Fruit fly (Drosophila melanogaster) whole organism, prepupa: ENCODE results near the gene CG10646.

Source experiments
- CG10669 ChIP-seq: fragments of 200-800 bp; sonication (Bioruptor generic); optimal IDR thresholded peaks from 3 replicates; lab custom pipeline; 2018; ENCODE audit warnings: missing biosample characterization, mild to moderate bottlenecking, missing genetic modification characterization, moderate library complexity
- CG11294 ChIP-seq: fragments of 200-800 bp; sonication (Bioruptor generic); IDR thresholded peaks from 2 replicates; pipeline ENCODE4 v1.3.6; 2022; ENCODE audit warnings: missing biosample characterization, missing genetic modification characterization
- CG11762 ChIP-seq: fragments of 200-800 bp; sonication (Bioruptor generic); optimal IDR thresholded peaks from 3 replicates; lab custom pipeline; 2016; ENCODE audit warnings: missing biosample characterization, missing genetic modification characterization; ENCODE audit not compliant: insufficient read depth
- CG11902 ChIP-seq: fragments of 200-800 bp; sonication (Bioruptor generic); optimal IDR thresholded peaks from 3 replicates; lab custom pipeline; 2016; ENCODE audit warnings: missing biosample characterization, missing genetic modification characterization
- CG1621 ChIP-seq: fragments of 200-800 bp; sonication (Bioruptor generic); optimal IDR thresholded peaks from 3 replicates; lab custom pipeline; 2018; ENCODE audit warnings: missing biosample characterization, mild to moderate bottlenecking, missing genetic modification characterization
- CG16779 ChIP-seq: fragments of 200-800 bp; sonication (Bioruptor generic); optimal IDR thresholded peaks from 3 replicates; lab custom pipeline; 2017; ENCODE audit warnings: missing biosample characterization, mild to moderate bottlenecking, missing genetic modification characterization
- CG31627 ChIP-seq: fragments of 200-800 bp; sonication (Bioruptor generic); optimal IDR thresholded peaks from 3 replicates; lab custom pipeline; 2016; ENCODE audit warnings: missing biosample characterization, missing genetic modification characterization
- CG34406 ChIP-seq: fragments of 200-800 bp; sonication (Bioruptor generic); optimal IDR thresholded peaks from 3 replicates; lab custom pipeline; 2016; ENCODE audit warnings: missing biosample characterization, missing genetic modification characterization
- CG3919 ChIP-seq: fragments of 200-800 bp; sonication (Bioruptor generic); optimal IDR thresholded peaks from 3 replicates; lab custom pipeline; 2016; ENCODE audit warnings: missing biosample characterization, missing genetic modification characterization
- CG6276 ChIP-seq: fragments of 200-800 bp; sonication (Bioruptor generic); optimal IDR thresholded peaks from 2 replicates; lab custom pipeline; 2017; ENCODE audit warnings: missing biosample characterization, mild to moderate bottlenecking, missing genetic modification characterization
- CG6808 ChIP-seq: fragments of 200-800 bp; sonication (Bioruptor generic); optimal IDR thresholded peaks from 3 replicates; lab custom pipeline; 2017; ENCODE audit warnings: missing biosample characterization, missing genetic modification characterization, mild to moderate bottlenecking, moderate library complexity, missing genetic modification reagents
- CG6854 ChIP-seq: fragments of 200-800 bp; sonication (Bioruptor generic); optimal IDR thresholded peaks from 2 replicates; lab custom pipeline; 2017; ENCODE audit warnings: missing biosample characterization, mild to moderate bottlenecking, missing genetic modification characterization
- CG7368 ChIP-seq: fragments of 200-800 bp; sonication (Bioruptor generic); optimal IDR thresholded peaks from 3 replicates; lab custom pipeline; 2016; ENCODE audit warnings: missing biosample characterization, missing genetic modification characterization
- CG8319 ChIP-seq: fragments of 200-800 bp; sonication (Bioruptor generic); optimal IDR thresholded peaks from 3 replicates; lab custom pipeline; 2016; ENCODE audit warnings: missing biosample characterization, missing genetic modification characterization
- CG8632 ChIP-seq: fragments of 200-800 bp; sonication (Bioruptor generic); optimal IDR thresholded peaks from 3 replicates; lab custom pipeline; 2016; ENCODE audit warnings: missing biosample characterization, missing genetic modification characterization
- Eip75B ChIP-seq: fragments of 200-800 bp; sonication (Bioruptor generic); optimal IDR thresholded peaks from 3 replicates; lab custom pipeline; 2016; ENCODE audit warnings: missing biosample characterization, missing genetic modification characterization
- Eip78C ChIP-seq: fragments of 200-800 bp; sonication (Bioruptor generic); peaks from one replicate; lab custom pipeline; 2016; ENCODE audit warnings: missing biosample characterization, missing genetic modification characterization
- Ets96B ChIP-seq: fragments of 200-800 bp; optimal IDR thresholded peaks from 2 replicates; lab custom pipeline; 2019; ENCODE audit warnings: missing biosample characterization, mild to moderate bottlenecking, missing genetic modification characterization, moderate library complexity
- Gug ChIP-seq: fragments of 200-800 bp; sonication (Bioruptor generic); IDR thresholded peaks from 2 replicates; pipeline ENCODE4 v1.3.6; 2022; ENCODE audit warnings: missing biosample characterization, missing genetic modification characterization
- Hr39 ChIP-seq: fragments of 200-800 bp; sonication (Bioruptor generic); optimal IDR thresholded peaks from 2 replicates; lab custom pipeline; 2016; ENCODE audit warnings: missing biosample characterization, missing genetic modification characterization
- Hr4 ChIP-seq: fragments of 200-800 bp; sonication (Bioruptor generic); optimal IDR thresholded peaks from 3 replicates; lab custom pipeline; 2016; ENCODE audit warnings: missing biosample characterization, missing genetic modification characterization
- Lpt ChIP-seq: fragments of 200-800 bp; sonication (Bioruptor generic); optimal IDR thresholded peaks from 3 replicates; lab custom pipeline; 2016; ENCODE audit warnings: missing biosample characterization, missing genetic modification characterization
- Met ChIP-seq: fragments of 200-800 bp; sonication (Bioruptor generic); optimal IDR thresholded peaks from 3 replicates; lab custom pipeline; 2016; ENCODE audit warnings: missing biosample characterization, missing genetic modification characterization
- OdsH ChIP-seq: fragments of 200-800 bp; sonication (Bioruptor generic); optimal IDR thresholded peaks from 3 replicates; lab custom pipeline; 2016; ENCODE audit warnings: missing biosample characterization, missing genetic modification characterization
- Smox ChIP-seq: fragments of 200-800 bp; sonication (Bioruptor generic); optimal IDR thresholded peaks from 3 replicates; lab custom pipeline; 2016; ENCODE audit warnings: missing biosample characterization, missing genetic modification characterization
- Sox102F ChIP-seq: fragments of 200-800 bp; sonication (Bioruptor generic); optimal IDR thresholded peaks from 2 replicates; lab custom pipeline; 2016; ENCODE audit warnings: missing biosample characterization, mild to moderate bottlenecking, missing genetic modification characterization
- Sox14 ChIP-seq: fragments of 200-800 bp; sonication (Bioruptor generic); optimal IDR thresholded peaks from 3 replicates; lab custom pipeline; 2016; ENCODE audit warnings: missing biosample characterization, missing genetic modification characterization
- achi ChIP-seq: fragments of 200-800 bp; sonication (Bioruptor generic); optimal IDR thresholded peaks from 3 replicates; lab custom pipeline; 2016; ENCODE audit warnings: missing biosample characterization, missing genetic modification characterization
- acj6 ChIP-seq: fragments of 200-800 bp; sonication (Bioruptor generic); optimal IDR thresholded peaks from 3 replicates; lab custom pipeline; 2016; ENCODE audit warnings: missing biosample characterization, missing genetic modification characterization
- cyc ChIP-seq: fragments of 200-800 bp; sonication (Bioruptor generic); optimal IDR thresholded peaks from 3 replicates; lab custom pipeline; 2016; ENCODE audit warnings: missing biosample characterization, missing genetic modification characterization
- dsx ChIP-seq: fragments of 200-800 bp; optimal IDR thresholded peaks from 3 replicates; lab custom pipeline; 2019; ENCODE audit warnings: missing biosample characterization, mild to moderate bottlenecking, missing genetic modification characterization, moderate library complexity; ENCODE audit not compliant: poor library complexity, severe bottlenecking
- esn ChIP-seq: fragments of 200-800 bp; sonication (Bioruptor generic); optimal IDR thresholded peaks from 2 replicates; lab custom pipeline; 2016; ENCODE audit warnings: missing biosample characterization, mild to moderate bottlenecking, missing genetic modification characterization, moderate library complexity
- fkh ChIP-seq: fragments of 200-800 bp; sonication (Bioruptor generic); optimal IDR thresholded peaks from 3 replicates; lab custom pipeline; 2017; ENCODE audit warnings: missing biosample characterization, mild to moderate bottlenecking, missing genetic modification characterization, moderate library complexity
- lz ChIP-seq: fragments of 200-800 bp; sonication (Bioruptor generic); optimal IDR thresholded peaks from 3 replicates; lab custom pipeline; 2016; ENCODE audit warnings: missing biosample characterization, missing genetic modification characterization
- net ChIP-seq: fragments of 200-800 bp; sonication (Bioruptor generic); optimal IDR thresholded peaks from 3 replicates; lab custom pipeline; 2016; ENCODE audit warnings: missing biosample characterization, missing genetic modification characterization
- pdm3 ChIP-seq: fragments of 200-800 bp; sonication (Bioruptor generic); optimal IDR thresholded peaks from 3 replicates; lab custom pipeline; 2016; ENCODE audit warnings: missing biosample characterization, missing genetic modification characterization
- spab ChIP-seq: fragments of 200-800 bp; sonication (Bioruptor generic); optimal IDR thresholded peaks from 2 replicates; lab custom pipeline; 2017; ENCODE audit warnings: missing biosample characterization, mild to moderate bottlenecking, missing genetic modification characterization, missing genetic modification reagents
- svp ChIP-seq: fragments of 200-800 bp; sonication (Bioruptor generic); peaks from one replicate; lab custom pipeline; 2016; ENCODE audit warnings: missing biosample characterization, missing genetic modification characterization
- topi ChIP-seq: fragments of 200-800 bp; sonication (Bioruptor generic); optimal IDR thresholded peaks from 3 replicates; lab custom pipeline; 2016; ENCODE audit warnings: missing biosample characterization, missing genetic modification characterization
- vri ChIP-seq: fragments of 200-800 bp; sonication (Bioruptor generic); optimal IDR thresholded peaks from 3 replicates; lab custom pipeline; 2016; ENCODE audit warnings: missing biosample characterization, mild to moderate bottlenecking, missing genetic modification characterization

Gene CG10646

DNA sequence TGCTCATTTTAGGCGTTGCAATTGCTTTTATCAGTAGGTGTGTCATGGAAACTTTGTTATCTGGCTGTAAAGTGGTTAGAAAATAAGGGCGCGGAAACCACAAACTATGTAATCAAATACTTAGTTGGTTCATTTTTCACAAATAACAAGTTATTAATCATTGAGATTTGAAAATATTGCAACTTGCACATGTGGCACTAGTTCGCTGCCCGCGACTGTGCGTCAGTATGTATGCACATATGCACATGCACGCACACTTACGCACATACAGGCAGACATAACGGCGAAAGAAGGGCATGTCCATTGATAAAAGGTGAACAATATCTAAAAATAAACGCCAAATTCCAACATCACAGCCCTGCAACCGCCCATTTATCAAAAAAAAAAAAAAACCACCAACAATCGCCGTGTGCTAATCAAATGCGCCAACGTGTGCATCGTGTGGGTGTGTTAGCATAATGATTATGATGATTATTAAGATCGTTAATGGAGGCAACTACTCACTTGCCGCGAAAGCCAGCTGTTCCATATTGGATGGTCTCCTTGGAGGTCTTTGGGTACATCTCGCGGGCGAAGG is 25.8 kb upstream of the CG10646 start (continued):
- TF ChIP-seq net (GFP tag; lab: Kevin White, UChicago): peak; percentile 71
- peak; percentile 68 for TF ChIP-seq Hr4 (GFP tag; lab: Kevin White, UChicago)
- TF ChIP-seq svp (GFP tag; lab: Kevin White, UChicago): no peak
- no peak for TF ChIP-seq CG6276 (GFP tag; lab: Kevin White, UChicago)
- TF ChIP-seq Lpt (GFP tag; lab: Kevin White, UChicago): peak; percentile 40
- TF ChIP-seq CG8632 (GFP tag; lab: Kevin White, UChicago): peak; percentile 61
- TF ChIP-seq acj6: peak; percentile 69
- no peak for TF ChIP-seq Sox102F (GFP tag; lab: Kevin White, UChicago)
- peak; percentile 62 for TF ChIP-seq Smox

DNA sequence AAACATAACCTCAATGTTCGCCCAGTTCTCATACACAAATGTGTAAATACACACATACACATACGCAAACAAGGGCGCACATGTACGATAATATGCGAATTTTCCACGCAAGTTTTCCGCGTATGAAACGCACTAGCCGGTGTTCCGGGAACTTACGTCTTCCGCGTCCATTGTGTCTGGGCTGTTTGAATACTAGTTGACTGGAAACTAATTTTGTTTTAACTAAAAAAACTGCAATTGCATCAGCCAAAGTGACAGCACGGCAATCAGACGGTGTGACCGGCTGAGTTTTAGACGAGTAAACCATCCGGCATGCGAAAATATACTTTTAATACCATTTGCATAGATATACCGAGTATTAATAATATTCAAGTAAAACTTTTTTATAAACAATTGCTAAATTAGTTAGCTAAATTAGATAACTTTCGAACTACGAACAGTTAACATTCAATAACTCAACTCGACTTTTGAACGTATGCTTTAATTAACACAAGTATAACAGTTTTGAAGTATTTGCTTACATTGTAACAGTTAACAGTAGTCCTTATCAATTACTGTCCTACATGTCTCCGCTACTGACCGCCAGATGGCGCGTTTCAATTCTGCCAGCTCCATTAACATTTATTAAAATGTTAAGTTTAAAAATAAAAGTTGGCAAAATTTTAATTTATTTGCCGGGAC is 22.9 kb upstream of the CG10646 start, which contains the start of gene eIF2beta:
TSS of gene eIF2beta (minus strand) at position 299 of the 681 bp plus-strand sequence.
- TF ChIP-seq CG31627 (GFP tag; lab: Kevin White, UChicago) (peak; percentile 32), CG6854 (GFP tag; lab: Kevin White, UChicago) (peak; percentile 37), Ets96B (tag; lab: Kevin White, UChicago) (no peak), Sox14 (GFP tag; lab: Kevin White, UChicago) (peak; percentile 18), topi (GFP tag; lab: Kevin White, UChicago) (peak; percentile 49), Eip78C (GFP tag; lab: Kevin White, UChicago) (peak; percentile 52), CG16779 (no peak), CG10669 (GFP tag; lab: Kevin White, UChicago) (no peak), Hr4 (GFP tag; lab: Kevin White, UChicago) (peak; percentile 59), CG3919 (peak; percentile 81), Met (GFP tag; lab: Kevin White, UChicago) (peak; percentile 74), spab (no peak), Gug (GFP tag; lab: Robert Waterston, UW) (no peak), Hr39 (peak; percentile 31), svp (GFP tag; lab: Kevin White, UChicago) (peak; percentile 67), Smox (peak; percentile 45), lz (GFP tag; lab: Kevin White, UChicago) (peak; percentile 11), achi (GFP tag; lab: Kevin White, UChicago) (peak; percentile 89), CG11294 (GFP tag; lab: Robert Waterston, UW) (no peak), OdsH (peak; percentile 41), Eip75B (GFP tag; lab: Kevin White, UChicago) (peak; percentile 16), esn (peak; percentile 71), CG11902 (GFP tag; lab: Kevin White, UChicago) (no peak), CG1621 (tag; lab: Kevin White, UChicago) (peak; percentile 1), CG7368 (peak; percentile 6), CG34406 (peak; percentile 14), CG8632 (GFP tag; lab: Kevin White, UChicago) (peak; percentile 15), acj6 (peak; percentile 48), cyc (GFP tag; lab: Kevin White, UChicago) (peak; percentile 58), net (GFP tag; lab: Kevin White, UChicago) (peak; percentile 62), dsx (GFP tag; lab: Kevin White, UChicago) (peak; percentile 100), fkh (peak; percentile 88), CG8319 (no peak), Sox102F (GFP tag; lab: Kevin White, UChicago) (peak; percentile 75), CG6808 (peak; percentile 9), vri (GFP tag; lab: Kevin White, UChicago) (peak; percentile 44), pdm3 (GFP tag; lab: Kevin White, UChicago) (peak; percentile 65), CG11762 (GFP tag; lab: Kevin White, UChicago) (peak; percentile 15)
